Fruit fly (Drosophila melanogaster): ENCODE data around the gene Hira.

Hira gene

DNA sequence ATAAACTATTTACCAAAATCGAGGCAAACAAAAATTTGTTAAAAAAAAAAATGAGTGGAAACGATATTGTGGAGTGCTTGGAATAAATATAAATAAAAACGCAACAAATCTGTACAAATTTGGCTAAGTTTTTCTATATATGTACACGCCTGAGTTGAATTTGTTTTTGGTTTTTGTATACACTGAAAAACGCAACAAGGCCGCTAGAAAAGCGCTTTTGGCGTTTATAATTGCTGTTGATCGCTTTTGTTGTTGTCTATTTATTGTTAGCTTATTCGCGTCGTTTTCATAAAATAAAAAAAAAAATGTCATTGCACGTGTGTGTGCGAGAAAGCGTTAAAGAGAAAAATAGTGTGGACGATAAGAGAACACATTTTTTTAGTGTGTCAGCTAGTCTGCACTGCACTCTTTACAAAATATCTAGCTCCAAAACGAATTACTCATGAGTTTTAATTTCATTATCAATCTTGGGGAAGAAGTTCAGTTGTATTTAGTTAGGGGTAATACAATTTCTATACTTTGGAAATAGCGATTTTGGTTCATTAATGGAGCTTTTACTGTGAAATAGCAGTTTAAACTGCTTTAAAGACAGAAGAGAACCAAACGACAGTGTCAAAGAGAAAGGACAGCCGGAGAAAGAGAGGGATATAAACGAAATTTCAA lies 26.4 kb upstream of the Hira start (continued):
- TF ChIP-seq CG18764 (GFP tag; optimal IDR thresholded peaks at IDR 0.05) (no peak), pum (GFP tag; optimal IDR thresholded peaks at IDR 0.05) (no peak), odd (GFP tag; optimal IDR thresholded peaks at IDR 0.05) (no peak), CG14667 (GFP tag; IDR thresholded peaks at IDR 0.05) (no peak), Sry-δ (GFP tag; optimal IDR thresholded peaks at IDR 0.05) (no peak), CG6654 (GFP tag; optimal IDR thresholded peaks at IDR 0.05) (no peak), lilli (GFP tag; optimal IDR thresholded peaks at IDR 0.05) (peak; percentile 11), Adf1 (GFP tag; IDR thresholded peaks at IDR 0.05) (no peak), CG7556 (GFP tag; optimal IDR thresholded peaks at IDR 0.05) (peak; percentile 30), CG4854 (GFP tag; optimal IDR thresholded peaks at IDR 0.05) (no peak), gsb (GFP tag; IDR thresholded peaks at IDR 0.05) (no peak)

DNA sequence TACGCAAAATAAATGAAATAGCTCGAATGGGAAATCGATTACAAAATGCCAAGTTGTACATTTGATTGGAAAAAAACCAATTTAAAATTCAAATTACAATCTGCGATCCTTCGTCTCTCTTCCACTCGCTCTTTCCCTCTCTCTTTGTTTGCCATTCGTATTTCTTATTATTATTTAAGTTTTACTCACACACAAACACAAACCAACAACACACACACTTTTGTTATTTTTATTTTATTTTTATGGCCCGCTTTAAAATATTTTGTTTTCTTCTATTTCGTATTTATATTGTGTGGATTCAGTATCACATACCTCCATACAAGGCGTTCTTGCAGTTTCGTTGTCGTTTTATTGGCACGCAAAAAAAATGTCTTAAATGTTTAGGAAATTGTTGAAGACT lies 25.8 kb upstream of the Hira start:
- TF ChIP-seq peb (GFP tag; IDR thresholded peaks at IDR 0.05) (no peak), Hr78 (GFP tag; optimal IDR thresholded peaks at IDR 0.05) (no peak), sens (GFP tag) (peak; percentile 51), CG4282 (GFP tag; optimal IDR thresholded peaks at IDR 0.05) (no peak), usp (GFP tag; optimal IDR thresholded peaks at IDR 0.05) (no peak)

DNA sequence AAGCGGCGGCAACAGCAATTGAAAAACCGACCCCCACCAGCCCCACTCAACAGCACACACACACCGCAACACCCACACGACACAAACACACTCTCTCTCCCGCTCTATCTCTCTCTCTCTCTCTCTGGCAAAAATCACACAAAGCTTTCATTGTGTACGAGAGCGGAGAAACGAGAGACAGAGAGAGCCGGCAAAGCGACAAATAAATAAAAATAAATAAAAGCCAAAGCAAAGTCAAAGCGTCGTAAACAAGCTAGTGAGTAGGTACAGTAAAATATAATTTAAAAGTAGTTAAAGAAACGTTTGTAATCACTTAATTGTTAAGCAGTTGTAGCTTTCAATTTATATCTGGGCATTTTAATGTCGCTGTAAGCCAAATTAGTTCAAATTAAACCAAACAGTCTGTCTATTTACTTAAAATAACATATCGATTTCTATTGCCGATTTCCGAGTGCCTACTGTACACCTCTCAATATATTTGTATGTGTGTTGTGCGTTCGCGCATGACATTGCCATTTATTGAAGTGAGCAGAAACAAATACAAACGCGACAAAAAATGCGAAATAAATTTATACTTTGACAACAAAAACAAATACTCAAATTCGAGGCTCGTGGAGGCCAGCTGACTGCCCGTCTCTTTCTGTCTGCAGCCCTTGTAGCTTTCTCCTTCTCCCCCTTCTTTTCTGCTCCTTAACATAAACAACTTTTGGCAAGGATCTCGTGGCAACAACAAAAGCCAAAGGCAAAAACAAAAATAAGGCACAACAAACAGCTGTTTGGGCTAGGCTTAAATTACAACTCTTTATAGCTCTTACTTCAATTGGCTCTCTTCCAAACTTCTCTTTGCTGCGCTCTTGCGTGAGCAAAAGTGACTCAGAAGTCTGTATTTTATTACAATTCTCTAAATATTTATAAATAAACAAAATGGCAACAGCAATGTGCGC lies 24.9 kb upstream of the Hira start:
- TF ChIP-seq Fer3 (tag; optimal IDR thresholded peaks at IDR 0.05), result peak; percentile 94
- TF ChIP-seq CG11560 (tag; IDR thresholded peaks at IDR 0.05), result peak; percentile 61; the same call in 2 of the 3 replicates
- TF ChIP-seq kah (GFP tag; optimal IDR thresholded peaks at IDR 0.05), result peak; percentile 71
- no peak for TF ChIP-seq br (optimal IDR thresholded peaks at IDR 0.05)
- TF ChIP-seq TFAM (GFP tag; optimal IDR thresholded peaks at IDR 0.05), result no peak
- TF ChIP-seq CG15269 (tag; optimal IDR thresholded peaks at IDR 0.05), result peak; percentile 96
- peak; percentile 88 for TF ChIP-seq CG12391 (tag; optimal IDR thresholded peaks at IDR 0.05)
- TF ChIP-seq CG6689 (GFP tag; IDR thresholded peaks at IDR 0.05), result peak; percentile 80
- peak; percentile 85 for TF ChIP-seq CG3838 (GFP tag; optimal IDR thresholded peaks at IDR 0.05)
- no peak for TF ChIP-seq CG42726 (GFP tag; IDR thresholded peaks at IDR 0.05; ENCODE audit: partially characterized antibody)
- peak; percentile 60 for TF ChIP-seq CG3065 (GFP tag; optimal IDR thresholded peaks at IDR 0.05)
- peak; percentile 73 for TF ChIP-seq CG33213 (GFP tag; optimal IDR thresholded peaks at IDR 0.05)
- peak; percentile 51 for TF ChIP-seq Ets97D (GFP tag; optimal IDR thresholded peaks at IDR 0.05)
- TF ChIP-seq sens-2 (GFP tag; IDR thresholded peaks at IDR 0.05), result no peak
- TF ChIP-seq Bgb (GFP tag; IDR thresholded peaks at IDR 0.05; ENCODE audit: partially characterized antibody), result no peak
- peak; percentile 90 for TF ChIP-seq CG9215 (GFP tag; IDR thresholded peaks at IDR 0.05)
- TF ChIP-seq Vsx1 (GFP tag; optimal IDR thresholded peaks at IDR 0.05), result peak; percentile 86
- TF ChIP-seq CG8290 (GFP tag; optimal IDR thresholded peaks at IDR 0.05), result no peak
- TF ChIP-seq CG8290 (tag; optimal IDR thresholded peaks at IDR 0.05), result peak in 1 of 2 experiments; percentile 91
- no peak for TF ChIP-seq stwl (tag; optimal IDR thresholded peaks at IDR 0.05)
- peak; percentile 81 for TF ChIP-seq CG1602 (GFP tag; optimal IDR thresholded peaks at IDR 0.05)
- TF ChIP-seq HLH54F (GFP tag; optimal IDR thresholded peaks at IDR 0.05), result peak; percentile 89
- peak; percentile 78 for TF ChIP-seq shn (GFP tag; optimal IDR thresholded peaks at IDR 0.05)
- no peak for TF ChIP-seq Sry-β (GFP tag; optimal IDR thresholded peaks at IDR 0.05)
- peak; percentile 63 for TF ChIP-seq CG10979 (tag; optimal IDR thresholded peaks at IDR 0.05)
- TF ChIP-seq CG7987 (GFP tag; optimal IDR thresholded peaks at IDR 0.05), result peak; percentile 40
- TF ChIP-seq B-H2 (GFP tag; optimal IDR thresholded peaks at IDR 0.05), result peak; percentile 98
- TF ChIP-seq NFAT (GFP tag; IDR thresholded peaks at IDR 0.05), result peak; percentile 80
- TF ChIP-seq CG18599 (GFP tag; optimal IDR thresholded peaks at IDR 0.05), result peak; percentile 98
- TF ChIP-seq Jarid2 (GFP tag; optimal IDR thresholded peaks at IDR 0.05), result peak; percentile 64
